Worm (Caenorhabditis elegans): ENCODE results near the gene srz-67.
"Not testable (repeated sequence)": the region's sequence is repeated elsewhere in the genome, so short reads cannot be mapped to it uniquely, and the experiment has no call there.

srz-67 gene

ce11 chrII:3209251-3209650 is 27.7 kb downstream of the srz-67 start, which contains the start of gene ZC239.6:
Gene ZC239.6, plus strand, starts transcription at chrII:3209631.
- TF ChIP-seq zip-5 (tag; optimal IDR thresholded peaks at IDR 0.05) (no peak), pha-4 (tag; optimal IDR thresholded peaks at IDR 0.05) (no peak), ceh-14 (tag; optimal IDR thresholded peaks at IDR 0.05) (no peak), ceh-6 (GFP tag; optimal IDR thresholded peaks at IDR 0.05) (no peak), F13H6.1 (tag; optimal IDR thresholded peaks at IDR 0.05) (no peak), ceh-34 (tag; optimal IDR thresholded peaks at IDR 0.05) (no peak), Y22D7AL.16 (tag; optimal IDR thresholded peaks at IDR 0.05) (no peak), rnt-1 (tag; optimal IDR thresholded peaks at IDR 0.05) (no peak), fkh-10 (GFP tag; optimal IDR thresholded peaks at IDR 0.05) (no peak), unc-3 (GFP tag; conservative IDR thresholded peaks at IDR 0.05) (no peak), unc-3 (tag; optimal IDR thresholded peaks at IDR 0.05) (no peak), K02D7.2 (tag; optimal IDR thresholded peaks at IDR 0.05) (no peak), ref-2 (tag; optimal IDR thresholded peaks at IDR 0.05) (no peak), ceh-31 (tag; optimal IDR thresholded peaks at IDR 0.05) (no peak), lin-11 (tag; optimal IDR thresholded peaks at IDR 0.05) (no peak), C38D4.7 (GFP tag; optimal IDR thresholded peaks at IDR 0.05) (no peak)

ce11 chrII:3208679-3209078 is 28.3 kb downstream of the srz-67 start, which contains the start of gene sdz-35:
Gene sdz-35, minus strand, starts transcription at chrII:3208779.
- no peak for TF ChIP-seq dmd-4 (tag; optimal IDR thresholded peaks at IDR 0.05; ENCODE audit: borderline replicate concordance)
- TF ChIP-seq F13H6.1 (tag; optimal IDR thresholded peaks at IDR 0.05) = no peak
- TF ChIP-seq ceh-14 (tag; optimal IDR thresholded peaks at IDR 0.05) = no peak
- no peak for TF ChIP-seq ceh-31 (tag; optimal IDR thresholded peaks at IDR 0.05)
- no peak for TF ChIP-seq Y22D7AL.16 (tag; optimal IDR thresholded peaks at IDR 0.05)
- TF ChIP-seq gmeb-2 (tag; optimal IDR thresholded peaks at IDR 0.05) = no peak
- TF ChIP-seq unc-3 (GFP tag; conservative IDR thresholded peaks at IDR 0.05) = no peak
- no peak for TF ChIP-seq unc-3 (tag; optimal IDR thresholded peaks at IDR 0.05)
- TF ChIP-seq ahr-1 (tag; optimal IDR thresholded peaks at IDR 0.05) = no peak

- no peak for TF ChIP-seq ceh-45 (GFP tag; IDR thresholded peaks at IDR 0.05)
- TF ChIP-seq C08G9.2 (tag; optimal IDR thresholded peaks at IDR 0.05) = no peak
- TF ChIP-seq C38D4.7 (GFP tag; optimal IDR thresholded peaks at IDR 0.05) = no peak
- TF ChIP-seq madf-2 (tag; optimal IDR thresholded peaks at IDR 0.05) = no peak
- TF ChIP-seq fkh-10 (GFP tag; optimal IDR thresholded peaks at IDR 0.05) = no peak
- no peak for TF ChIP-seq zip-5 (tag; optimal IDR thresholded peaks at IDR 0.05)
- TF ChIP-seq ceh-24 (tag; optimal IDR thresholded peaks at IDR 0.05) = no peak
- no peak for TF ChIP-seq gmeb-2 (tag; optimal IDR thresholded peaks at IDR 0.05)
Observed at ce11 chrII:3206423-3206989, 30.4 kb downstream of the srz-67 start, which contains the start of the genes ZC239.20 and ZC239.21. Gene ZC239.20, minus strand, starts transcription at chrII:3206523. Gene ZC239.21, plus strand, starts transcription at chrII:3206939.

ce11 chrII:3203415-3203814 is 33.5 kb downstream of the srz-67 start, which contains the start of gene sri-50:
Gene sri-50, plus strand, starts transcription at chrII:3203715.
- TF ChIP-seq ama-1 (optimal IDR thresholded peaks at IDR 0.05) = no peak
- TF ChIP-seq syd-9 (tag; optimal IDR thresholded peaks at IDR 0.05) = no peak
- no peak for TF ChIP-seq unc-55 (GFP tag; optimal IDR thresholded peaks at IDR 0.05)
- TF ChIP-seq unc-86 (tag; optimal IDR thresholded peaks at IDR 0.05) = no peak
- no peak for TF ChIP-seq ceh-22 (tag; optimal IDR thresholded peaks at IDR 0.05)
- TF ChIP-seq tbx-2 (tag; optimal IDR thresholded peaks at IDR 0.05) = no peak

- TF ChIP-seq T23F11.4 (GFP tag; optimal IDR thresholded peaks at IDR 0.05) = no peak
- TF ChIP-seq gmeb-2 (tag; optimal IDR thresholded peaks at IDR 0.05) = no peak
- no peak for TF ChIP-seq eyg-1 (tag; optimal IDR thresholded peaks at IDR 0.05)
- TF ChIP-seq Y22D7AL.16 (tag; optimal IDR thresholded peaks at IDR 0.05) = no peak
Observed at ce11 chrII:3202519-3202918, 34.4 kb downstream of the srz-67 start, which contains the start of gene sri-53. Gene sri-53, minus strand, starts transcription at chrII:3202619.

- TF ChIP-seq hlh-13 (GFP tag; optimal IDR thresholded peaks at IDR 0.05); tbx-2 (tag; optimal IDR thresholded peaks at IDR 0.05); ceh-6 (GFP tag; optimal IDR thresholded peaks at IDR 0.05): not testable (repeated sequence)
Observed at ce11 chrII:3201242-3201641, 35.7 kb downstream of the srz-67 start, which contains the start of gene sri-48. Gene sri-48, minus strand, starts transcription at chrII:3201342.
